Worm (Caenorhabditis elegans): Measurements from ENCODE around the gene srg-37.

ce11 chrX:14207942-14208341, 26.9 kb downstream of the srg-37 start, which contains the start of gene ceh-37:
- TF ChIP-seq ceh-16 (tag; optimal IDR thresholded peaks at IDR 0.05) (no peak), R02D3.7 (tag; optimal IDR thresholded peaks at IDR 0.05) (no peak), ztf-11 (tag; optimal IDR thresholded peaks at IDR 0.05) (no peak), pqm-1 (tag; optimal IDR thresholded peaks at IDR 0.05) (peak; percentile 63), ceh-82 (tag; optimal IDR thresholded peaks at IDR 0.05) (no peak), unc-62 (GFP tag; optimal IDR thresholded peaks at IDR 0.05) (no peak)

All from whole organism, L3 larva.